Fruit fly (Drosophila melanogaster): Measurements from ENCODE around the gene CG34281.

DNA sequence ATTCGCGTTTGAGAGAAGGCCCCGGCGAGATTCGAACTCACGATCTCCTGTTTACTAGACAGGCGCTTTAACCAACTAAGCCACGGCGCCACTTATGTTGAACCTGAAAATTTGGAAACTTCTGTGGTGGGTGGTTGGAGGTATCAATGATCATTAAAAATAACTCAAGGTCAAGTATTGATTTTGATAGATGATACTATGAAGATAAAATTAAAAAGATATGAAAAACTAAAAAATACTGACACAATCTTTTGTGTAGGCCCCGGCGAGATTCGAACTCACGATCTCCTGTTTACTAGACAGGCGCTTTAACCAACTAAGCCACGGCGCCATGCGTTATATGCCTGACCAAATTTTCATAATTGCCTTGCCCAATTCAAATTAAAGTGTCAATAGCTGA, 11.9 kb downstream of the CG34281 start:
- TF ChIP-seq CG14711 (tag; optimal IDR thresholded peaks at IDR 0.05) (no peak), Hr96 (GFP tag; optimal IDR thresholded peaks at IDR 0.05) (no peak), Clk (GFP tag; optimal IDR thresholded peaks at IDR 0.05) (no peak), ovo (GFP tag; optimal IDR thresholded peaks at IDR 0.05) (no peak), tj (GFP tag; optimal IDR thresholded peaks at IDR 0.05) (no peak), CG7045 (GFP tag; optimal IDR thresholded peaks at IDR 0.05) (no peak), toe (GFP tag; optimal IDR thresholded peaks at IDR 0.05) (no peak), CG7101 (tag; optimal IDR thresholded peaks at IDR 0.05) (no peak), CG11617 (GFP tag; optimal IDR thresholded peaks at IDR 0.05) (no peak)

Data from whole organism, adult.